Worm (Caenorhabditis elegans): Measurements from ENCODE around the gene fbxa-50.
"Not testable (repeated sequence)": the region's sequence is repeated elsewhere in the genome, so short reads cannot be mapped to it uniquely, and the experiment has no call there.

Gene fbxa-50

DNA sequence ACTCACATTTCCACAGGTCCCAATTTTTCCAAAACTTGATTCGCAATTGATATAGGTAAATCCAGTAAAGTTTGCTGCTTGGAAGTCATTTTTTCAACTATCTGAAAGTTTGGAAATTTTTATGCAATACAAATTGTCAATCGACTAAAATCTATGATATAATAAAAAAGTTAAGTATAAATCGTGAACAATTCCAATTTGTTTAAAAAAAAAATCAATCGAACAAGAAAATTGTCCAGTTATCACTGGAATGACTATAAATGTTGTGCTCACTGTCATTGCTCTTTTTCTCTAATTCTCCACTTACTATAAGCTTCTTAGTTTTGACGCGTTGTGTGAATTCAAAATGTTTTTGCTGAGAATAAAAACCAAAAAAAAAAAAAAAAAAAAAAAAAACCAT lies 19.2 kb downstream of the fbxa-50 start, which contains the start of gene fbxa-32:
TSS of gene fbxa-32 (minus strand) at position 101 of the 400 bp plus-strand sequence.
- no peak for TF ChIP-seq ceh-24 (tag; optimal IDR thresholded peaks at IDR 0.05)
- no peak for TF ChIP-seq ceh-19 (GFP tag; optimal IDR thresholded peaks at IDR 0.05)
- TF ChIP-seq tbx-7 (tag; optimal IDR thresholded peaks at IDR 0.05) = no peak
- no peak for TF ChIP-seq pat-9 (tag; optimal IDR thresholded peaks at IDR 0.05)
- TF ChIP-seq C38D4.7 (GFP tag; optimal IDR thresholded peaks at IDR 0.05) = no peak
- no peak for TF ChIP-seq rnt-1 (tag; optimal IDR thresholded peaks at IDR 0.05)
- TF ChIP-seq unc-42 (tag; optimal IDR thresholded peaks at IDR 0.05) = no peak
- TF ChIP-seq unc-55 (GFP tag; optimal IDR thresholded peaks at IDR 0.05) = no peak
- no peak for TF ChIP-seq hlh-6 (tag; optimal IDR thresholded peaks at IDR 0.05)
- no peak for TF ChIP-seq fkh-6 (tag; optimal IDR thresholded peaks at IDR 0.05)
- no peak for TF ChIP-seq pros-1 (tag; optimal IDR thresholded peaks at IDR 0.05)

DNA sequence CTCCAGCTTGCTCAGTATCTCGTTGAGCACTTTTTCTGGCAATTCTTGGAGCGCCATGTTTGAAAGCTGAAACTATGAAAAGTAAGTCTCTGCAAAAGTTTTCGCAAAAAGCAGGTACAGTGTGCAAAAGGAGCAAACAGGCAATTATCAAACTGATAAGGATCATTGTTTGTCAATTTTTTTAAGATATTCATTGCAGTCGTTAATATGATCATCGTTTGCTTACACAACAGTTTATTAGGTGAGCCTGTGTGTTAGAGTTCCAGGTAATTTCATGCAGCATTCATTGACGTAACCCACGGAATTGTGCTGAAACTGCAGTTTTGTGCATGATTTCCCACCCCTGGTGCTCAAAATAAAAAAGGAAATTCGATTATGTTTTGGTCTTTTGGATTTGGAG lies 21.5 kb downstream of the fbxa-50 start, which contains the start of gene fbxa-151:
TSS of gene fbxa-151 (minus strand) at position 101 of the 400 bp plus-strand sequence.
- not testable (repeated sequence) for TF ChIP-seq pax-1, nhr-232, ceh-22 (tag; optimal IDR thresholded peaks at IDR 0.05)

DNA sequence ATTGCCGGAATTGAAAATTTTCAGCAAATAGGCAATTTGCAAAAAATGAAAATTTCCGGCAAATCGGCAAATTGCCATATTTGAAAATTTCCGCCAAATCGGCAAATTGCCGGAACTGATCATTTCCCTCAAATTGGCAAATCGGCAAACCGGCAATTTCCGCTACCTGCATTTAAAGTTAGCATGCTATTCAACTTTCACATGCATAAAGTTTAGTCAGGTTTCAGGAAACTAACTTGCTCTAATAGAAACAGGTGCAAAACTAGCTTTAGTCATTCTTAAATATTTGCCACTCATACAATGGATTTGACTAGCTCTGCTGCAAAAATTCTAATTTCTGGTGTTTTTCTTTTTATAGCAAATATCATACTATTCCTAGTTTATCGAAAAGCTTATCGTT lies 24.6 kb downstream of the fbxa-50 start, which contains the start of gene srz-9:
TSS of gene srz-9 (plus strand) at position 301 of the 400 bp plus-strand sequence.
- TF ChIP-seq che-1 (tag; optimal IDR thresholded peaks at IDR 0.05); ztf-16 (tag; optimal IDR thresholded peaks at IDR 0.05); C38D4.7 (GFP tag; optimal IDR thresholded peaks at IDR 0.05): not testable (repeated sequence)

DNA sequence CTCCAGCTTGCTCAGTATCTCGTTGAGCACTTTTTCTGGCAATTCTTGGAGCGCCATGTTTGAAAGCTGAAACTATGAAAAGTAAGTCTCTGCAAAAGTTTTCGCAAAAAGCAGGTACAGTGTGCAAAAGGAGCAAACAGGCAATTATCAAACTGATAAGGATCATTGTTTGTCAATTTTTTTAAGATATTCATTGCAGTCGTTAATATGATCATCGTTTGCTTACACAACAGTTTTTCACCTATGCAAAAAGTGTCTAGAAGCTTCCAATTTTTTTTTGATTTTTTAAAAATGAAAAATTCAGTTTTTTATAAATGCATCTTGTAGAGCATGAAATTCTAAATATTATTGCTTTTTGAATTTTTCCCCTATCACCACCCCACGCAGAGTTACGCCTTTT lies 30.0 kb downstream of the fbxa-50 start, which contains the start of gene fbxa-78:
TSS of gene fbxa-78 (minus strand) at position 101 of the 400 bp plus-strand sequence.
- not testable (repeated sequence) for TF ChIP-seq C38D4.7 (GFP tag; optimal IDR thresholded peaks at IDR 0.05); ceh-31 (tag; optimal IDR thresholded peaks at IDR 0.05); nhr-11 (tag; optimal IDR thresholded peaks at IDR 0.05)

DNA sequence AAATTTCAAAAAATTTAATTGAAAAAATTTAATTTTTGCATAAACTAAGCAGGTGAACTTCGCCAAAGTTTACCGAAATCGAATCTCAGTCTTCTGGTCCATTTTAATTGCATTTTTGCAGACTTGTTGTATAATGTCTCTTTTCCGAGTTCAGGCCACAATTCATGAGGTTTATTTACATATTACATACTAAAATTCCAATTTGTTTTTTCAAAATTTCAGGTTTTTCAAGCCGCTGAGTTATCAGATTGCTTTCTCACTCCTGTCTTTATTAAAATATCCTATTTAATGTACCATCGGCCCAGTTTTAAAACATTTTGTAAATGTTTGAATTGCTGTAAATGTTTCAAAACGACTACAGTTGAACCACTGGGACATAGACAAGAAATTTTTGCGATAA lies 31.8 kb downstream of the fbxa-50 start, which contains the start of gene fbxa-208:
TSS of gene fbxa-208 (plus strand) at position 301 of the 400 bp plus-strand sequence.
- not testable (repeated sequence) for TF ChIP-seq zip-5, ceh-48, syd-9 (tag; optimal IDR thresholded peaks at IDR 0.05)

DNA sequence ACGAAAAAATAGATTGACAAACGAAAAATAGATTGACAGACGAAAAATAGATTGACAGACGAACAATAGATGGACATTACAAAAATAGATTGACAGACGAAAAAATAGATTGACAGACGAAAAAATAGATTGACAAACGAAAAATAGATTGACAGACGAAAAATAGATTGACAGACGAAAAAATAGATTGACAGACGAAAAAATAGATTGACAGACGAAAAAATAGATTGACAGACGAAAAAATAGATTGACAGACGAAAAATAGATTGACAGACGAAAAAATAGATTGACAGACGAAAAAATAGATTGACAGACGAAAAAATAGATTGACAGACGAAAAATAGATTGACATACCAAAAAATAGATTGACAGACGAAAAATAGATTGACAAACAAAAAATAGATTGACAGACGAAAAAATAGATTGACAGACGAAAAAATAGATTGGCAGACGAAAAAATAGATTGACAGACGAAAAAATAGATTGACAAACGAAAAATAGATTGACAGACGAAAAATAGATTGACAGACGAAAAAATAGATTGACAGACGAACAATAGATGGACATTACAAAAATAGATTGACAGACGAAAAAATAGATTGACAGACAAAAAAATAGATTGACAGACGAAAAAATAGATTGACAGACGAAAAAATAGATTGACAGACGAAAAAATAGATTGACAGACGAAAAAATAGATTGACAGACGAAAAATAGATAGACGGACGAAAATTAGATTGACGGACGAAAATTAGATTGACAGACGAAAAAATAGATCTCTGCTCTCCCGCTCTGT lies 35.7 kb downstream of the fbxa-50 start:
- TF ChIP-seq ceh-45 (GFP tag; IDR thresholded peaks at IDR 0.05) = peak; percentile 69; the same call in 1 of the 2 replicates

DNA sequence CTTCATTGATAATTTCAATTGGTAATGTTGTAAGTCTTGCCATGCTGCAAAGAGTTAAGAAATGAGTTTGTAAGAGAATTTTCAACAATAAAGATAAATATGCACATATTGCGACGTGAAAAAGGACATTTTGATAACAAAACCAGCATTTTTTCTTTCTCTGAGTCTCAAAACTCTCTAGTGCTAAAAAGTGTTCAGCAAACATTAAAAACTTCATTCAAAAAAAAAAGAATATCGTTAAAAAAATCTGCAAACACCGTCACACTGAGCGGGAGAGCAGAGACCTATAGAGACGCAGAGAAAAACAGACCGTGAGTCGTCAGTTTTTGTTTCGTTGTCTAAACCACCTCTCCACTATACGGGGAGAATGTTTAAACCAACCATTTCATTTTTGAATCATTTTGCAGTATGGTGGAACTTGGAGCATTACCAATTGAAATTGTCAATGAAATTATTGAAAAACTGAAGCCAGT lies 39.2 kb downstream of the fbxa-50 start, which contains the start of the genes fbxa-76 and fbxa-77:
TSS of gene fbxa-76 (minus strand) at position 51 of the 473 bp plus-strand sequence.
TSS of gene fbxa-77 (plus strand) at position 365 of the 473 bp plus-strand sequence.
- TF ChIP-seq nhr-11 (tag; optimal IDR thresholded peaks at IDR 0.05) (no peak), che-1 (tag; optimal IDR thresholded peaks at IDR 0.05) (no peak), pros-1 (tag; optimal IDR thresholded peaks at IDR 0.05) (no peak), ama-1 (optimal IDR thresholded peaks at IDR 0.05) (no peak), sox-2 (GFP tag; IDR thresholded peaks at IDR 0.05) (no peak)

DNA sequence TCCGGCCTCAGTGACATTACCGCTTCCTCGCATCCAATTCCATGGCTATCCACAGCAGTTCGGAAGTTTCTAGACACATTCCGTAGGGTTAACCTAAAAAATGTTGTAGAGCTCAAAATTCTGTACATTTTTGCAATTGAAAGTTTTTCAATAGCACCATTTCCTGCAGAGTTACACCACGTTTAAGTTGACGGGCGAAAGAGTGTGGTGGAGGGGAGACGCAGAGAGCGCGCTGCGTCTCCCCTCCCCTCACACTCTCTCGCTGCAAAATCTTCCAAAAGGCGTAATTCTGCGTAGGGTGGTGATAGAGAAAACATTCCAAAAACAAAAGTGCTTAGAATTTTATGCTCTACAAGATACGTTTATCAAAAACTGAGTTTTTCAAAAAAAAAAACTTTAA lies 40.0 kb downstream of the fbxa-50 start:
- TF ChIP-seq sdc-2 (tag; optimal IDR thresholded peaks at IDR 0.05) (no peak), ceh-18 (tag; optimal IDR thresholded peaks at IDR 0.05) (no peak), C08G9.2 (tag; optimal IDR thresholded peaks at IDR 0.05) (no peak), ceh-24 (tag; optimal IDR thresholded peaks at IDR 0.05) (no peak), C38D4.7 (GFP tag; optimal IDR thresholded peaks at IDR 0.05) (no peak), syd-9 (tag; optimal IDR thresholded peaks at IDR 0.05) (no peak), dve-1 (tag; optimal IDR thresholded peaks at IDR 0.05) (no peak), hlh-15 (tag; optimal IDR thresholded peaks at IDR 0.05) (no peak), ceh-34 (tag; optimal IDR thresholded peaks at IDR 0.05) (no peak), nhr-232 (tag; optimal IDR thresholded peaks at IDR 0.05) (no peak), ceh-48 (tag; optimal IDR thresholded peaks at IDR 0.05) (no peak), ref-2 (tag; optimal IDR thresholded peaks at IDR 0.05) (no peak), ceh-30 (tag; optimal IDR thresholded peaks at IDR 0.05) (no peak), ztf-16 (tag; optimal IDR thresholded peaks at IDR 0.05) (no peak)

Measured in whole organism, late embryonic.